Worm (Caenorhabditis elegans) whole organism, L1 larva: ENCODE results near the gene tmem-132.

Source experiments
- fkh-10 ChIP-seq: sonication (generic microtip); optimal IDR thresholded peaks from 2 replicates; lab custom pipeline; 2017; ENCODE audit warnings: missing biosample characterization, missing genetic modification reagents, missing genetic modification characterization
- unc-130 ChIP-seq: fragments of 150-350 bp; optimal IDR thresholded peaks from 2 replicates; lab custom pipeline; 2017; ENCODE audit warnings: missing biosample characterization, missing genetic modification characterization, inconsistent platforms

- no peak for TF ChIP-seq unc-130
- no peak for TF ChIP-seq fkh-10 (GFP tag; lab: Kevin White, UChicago)
Observed at ce11 chrIII:2756260-2756659, 39.8 kb upstream of the tmem-132 start, which contains the start of gene gldi-9.
